Fruit fly (Drosophila melanogaster): ENCODE data around the gene Aladin.

Gene Aladin

DNA sequence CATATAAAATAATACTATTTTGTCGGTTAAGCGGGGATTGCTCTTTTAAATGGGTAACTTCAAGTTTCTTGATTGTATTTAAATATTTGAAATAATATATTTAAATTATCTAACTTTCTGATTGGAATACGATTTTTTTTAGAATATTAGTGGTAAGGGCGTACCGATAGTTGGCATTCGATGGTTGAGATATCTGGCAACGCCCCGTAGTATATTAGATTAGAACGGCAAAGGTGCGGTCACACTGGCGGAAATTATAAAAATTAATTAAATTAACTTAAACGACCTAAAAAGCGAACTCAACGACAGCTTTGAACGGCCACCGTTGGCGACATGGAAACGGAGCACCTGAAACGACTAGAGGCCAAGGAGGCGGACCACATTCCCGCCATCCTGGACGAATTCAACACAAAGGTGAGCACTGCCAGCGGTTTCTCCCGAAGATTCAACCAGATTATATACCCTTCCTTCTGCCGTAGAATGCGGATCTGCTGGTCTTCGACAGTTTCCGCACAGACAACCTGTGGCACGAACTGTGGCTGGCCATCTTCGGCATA is 17.2 kb upstream of the Aladin start, which contains the start of gene ric8a (continued):
- TF ChIP-seq CG11247 (GFP tag; IDR thresholded peaks at IDR 0.05), result no peak
- no peak for TF ChIP-seq peb (GFP tag; IDR thresholded peaks at IDR 0.05)
- TF ChIP-seq Hey (tag; optimal IDR thresholded peaks at IDR 0.05), result no peak
- no peak for TF ChIP-seq ems (GFP tag; optimal IDR thresholded peaks at IDR 0.05)
- no peak for TF ChIP-seq Kr (GFP tag; optimal IDR thresholded peaks at IDR 0.05)
- no peak for TF ChIP-seq emc (GFP tag; optimal IDR thresholded peaks at IDR 0.05)
- no peak for TF ChIP-seq lola (GFP tag; optimal IDR thresholded peaks at IDR 0.05)
- TF ChIP-seq br (optimal IDR thresholded peaks at IDR 0.05), result no peak
- no peak for TF ChIP-seq Fer1 (GFP tag; optimal IDR thresholded peaks at IDR 0.05)
- peak; percentile 99 for TF ChIP-seq CG7745 (tag; optimal IDR thresholded peaks at IDR 0.05)
- TF ChIP-seq H15 (GFP tag; IDR thresholded peaks at IDR 0.05), result no peak
- TF ChIP-seq CG2199 (GFP tag; IDR thresholded peaks at IDR 0.05), result no peak
- TF ChIP-seq abd-A (tag; optimal IDR thresholded peaks at IDR 0.05), result no peak
- peak; percentile 7 for TF ChIP-seq Xbp1 (GFP tag; optimal IDR thresholded peaks at IDR 0.05)
- no peak for TF ChIP-seq corto (GFP tag; optimal IDR thresholded peaks at IDR 0.05)
- no peak for TF ChIP-seq gcm2 (GFP tag; optimal IDR thresholded peaks at IDR 0.05)
- peak; percentile 58 for TF ChIP-seq gfzf (GFP tag; optimal IDR thresholded peaks at IDR 0.05)
- no peak for TF ChIP-seq Doc2 (GFP tag; IDR thresholded peaks at IDR 0.05)
- no peak for TF ChIP-seq dysf (GFP tag; IDR thresholded peaks at IDR 0.05)
- TF ChIP-seq jing (GFP tag; optimal IDR thresholded peaks at IDR 0.05), result no peak
- no peak for TF ChIP-seq Poxn (GFP tag; IDR thresholded peaks at IDR 0.05)
- TF ChIP-seq pzg (GFP tag; optimal IDR thresholded peaks at IDR 0.05), result peak; percentile 54
- TF ChIP-seq CG13894 (tag; optimal IDR thresholded peaks at IDR 0.05), result no peak
- TF ChIP-seq CG4730 (GFP tag; IDR thresholded peaks at IDR 0.05), result no peak
- peak; percentile 36; the same call in 1 of the 2 replicates for TF ChIP-seq E2f2 (GFP tag; IDR thresholded peaks at IDR 0.05)
- TF ChIP-seq CoRest (tag; optimal IDR thresholded peaks at IDR 0.05), result peak; percentile 36
- no peak for TF ChIP-seq GATAe (GFP tag; conservative IDR thresholded peaks at IDR 0.05)
- no peak for TF ChIP-seq bowl (GFP tag; IDR thresholded peaks at IDR 0.05)
- no peak for TF ChIP-seq lmd (GFP tag; IDR thresholded peaks at IDR 0.05)
- TF ChIP-seq gsb-n (tag; optimal IDR thresholded peaks at IDR 0.05), result no peak
- TF ChIP-seq CG8765 (GFP tag; IDR thresholded peaks at IDR 0.05), result no peak

DNA sequence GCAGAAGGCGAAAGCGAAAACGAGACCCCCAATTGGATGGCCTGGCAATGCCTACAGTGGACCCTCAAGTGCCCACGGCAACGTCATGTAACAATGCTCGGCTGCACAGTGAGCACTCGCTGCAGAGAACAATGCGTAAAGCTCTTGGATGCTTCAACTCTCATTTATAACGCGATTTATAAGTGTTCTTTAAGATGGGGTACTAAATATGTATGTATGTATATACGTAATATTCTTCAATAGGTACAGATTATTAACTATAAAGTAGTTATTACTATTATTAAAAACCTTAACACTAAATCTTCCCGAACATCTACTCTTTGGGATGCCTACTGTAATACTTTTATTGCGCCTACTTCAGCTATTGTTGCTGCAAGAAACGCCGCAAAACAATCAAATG is 7.1 kb upstream of the Aladin start:
- 0 out of 2 replicates have a peak, but pooled peaks have one; percentile 21 for TF ChIP-seq CG6689 (GFP tag; IDR thresholded peaks at IDR 0.05)
- peak; percentile 23; the same call in 1 of the 2 replicates for TF ChIP-seq Drgx (GFP tag; IDR thresholded peaks at IDR 0.05)
- TF ChIP-seq oc (tag; optimal IDR thresholded peaks at IDR 0.05), result no peak
- peak; percentile 69 for TF ChIP-seq grau (tag; optimal IDR thresholded peaks at IDR 0.05)
- TF ChIP-seq Med (GFP tag), result peak; percentile 24
- no peak for TF ChIP-seq HLH54F (GFP tag; optimal IDR thresholded peaks at IDR 0.05)
- peak; percentile 5 for TF ChIP-seq Ets65A (GFP tag)
- TF ChIP-seq row (GFP tag; IDR thresholded peaks at IDR 0.05), result peak; percentile 33; the same call in 2 of the 3 replicates

DNA sequence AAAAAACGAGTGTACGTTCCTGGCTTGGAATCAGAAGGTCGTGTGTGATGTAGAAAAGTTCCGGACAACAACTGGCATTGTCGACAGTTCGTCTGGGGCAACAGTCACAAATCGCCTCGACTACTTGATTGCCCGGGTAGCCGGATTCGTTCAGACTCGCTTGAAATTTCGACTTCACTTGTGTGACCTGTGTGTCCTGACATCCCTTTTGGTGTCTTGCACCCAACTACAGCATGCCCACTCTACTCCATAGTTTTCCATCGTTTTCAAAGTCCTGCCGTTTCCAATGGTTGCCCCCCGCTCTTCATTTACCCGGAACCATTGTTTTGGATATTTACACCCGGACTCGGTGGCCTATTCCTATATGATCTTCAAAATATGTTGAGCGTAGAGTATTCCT is 5.6 kb upstream of the Aladin start, which contains the start of gene Erk7:
TSS of gene Erk7 (minus strand) at position 101 of the 400 bp plus-strand sequence.
- TF ChIP-seq eyg (GFP tag; optimal IDR thresholded peaks at IDR 0.05), result no peak
- no peak for TF ChIP-seq CG8478 (optimal IDR thresholded peaks at IDR 0.05)
- TF ChIP-seq CG5180 (GFP tag; optimal IDR thresholded peaks at IDR 0.05), result no peak
- no peak for TF ChIP-seq CG18476 (GFP tag; optimal IDR thresholded peaks at IDR 0.05)
- no peak for TF ChIP-seq CG3065 (GFP tag; optimal IDR thresholded peaks at IDR 0.05)
- TF ChIP-seq crc (GFP tag; optimal IDR thresholded peaks at IDR 0.05), result no peak
- no peak for TF ChIP-seq pros (GFP tag; optimal IDR thresholded peaks at IDR 0.05)
- no peak for TF ChIP-seq insv (GFP tag; optimal IDR thresholded peaks at IDR 0.05)
